Worm (Caenorhabditis elegans): Measurements from ENCODE around the gene C09G4.4.

DNA sequence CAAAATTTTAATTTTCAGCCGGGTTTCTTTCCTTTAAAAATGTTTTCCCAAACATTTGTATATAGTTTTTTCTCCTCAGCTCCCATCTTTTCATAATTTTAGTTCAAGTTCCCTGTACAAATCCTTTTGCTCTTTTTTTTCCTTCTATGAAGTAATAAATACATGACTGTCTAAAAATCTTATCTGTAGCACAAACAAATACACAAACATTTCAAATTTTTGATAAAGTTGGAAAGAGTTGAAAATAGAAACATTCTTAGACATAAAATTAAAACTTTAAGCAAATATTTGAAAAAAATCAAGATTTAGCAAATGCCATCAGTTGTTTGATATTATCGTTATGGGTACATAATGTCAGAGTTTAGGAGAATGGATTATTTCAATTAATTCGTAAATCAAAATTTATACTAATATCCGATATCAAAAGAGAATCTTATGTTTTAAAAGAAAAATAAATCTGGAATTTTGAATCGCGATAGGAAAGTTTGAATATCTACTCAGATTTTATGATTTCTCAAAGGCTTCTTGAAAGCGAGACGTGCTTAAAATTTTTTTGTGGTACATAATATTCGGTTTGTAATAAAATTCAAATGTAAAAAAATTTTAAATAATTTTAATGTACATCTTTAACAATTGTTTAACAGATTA, 25.4 kb downstream of the C09G4.4 start:
- TF ChIP-seq him-1 (tag; optimal IDR thresholded peaks at IDR 0.05) (no peak), dao-5 (tag; optimal IDR thresholded peaks at IDR 0.05) (no peak), W03F9.2 (tag; optimal IDR thresholded peaks at IDR 0.05) (no peak)
